Fruit fly (Drosophila melanogaster) whole organism, prepupa: Measurements from ENCODE around the gene CG13643.

Experiments used
- Blimp-1 ChIP-seq: fragments of 200-800 bp; sonication (Bioruptor generic); optimal IDR thresholded peaks from 3 replicates; lab custom pipeline; 2017; ENCODE audit warnings: missing biosample characterization, missing genetic modification characterization, mild to moderate bottlenecking, moderate library complexity, missing genetic modification reagents
- CG10631 ChIP-seq: fragments of 200-800 bp; sonication (Bioruptor generic); optimal IDR thresholded peaks from 2 replicates; lab custom pipeline; 2016; ENCODE audit warnings: missing biosample characterization, missing genetic modification characterization
- CG10669 ChIP-seq: fragments of 200-800 bp; sonication (Bioruptor generic); optimal IDR thresholded peaks from 3 replicates; lab custom pipeline; 2018; ENCODE audit warnings: missing biosample characterization, mild to moderate bottlenecking, missing genetic modification characterization, moderate library complexity
- CG15336 ChIP-seq: fragments of 200-800 bp; sonication (Bioruptor generic); IDR thresholded peaks from 2 replicates; pipeline ENCODE4 v1.3.6; 2022; ENCODE audit warnings: missing biosample characterization, missing genetic modification characterization
- CG16779 ChIP-seq: fragments of 200-800 bp; sonication (Bioruptor generic); optimal IDR thresholded peaks from 3 replicates; lab custom pipeline; 2017; ENCODE audit warnings: missing biosample characterization, mild to moderate bottlenecking, missing genetic modification characterization
- CG32006 ChIP-seq: fragments of 200-800 bp; sonication (Bioruptor generic); optimal IDR thresholded peaks from 3 replicates; lab custom pipeline; 2017; ENCODE audit warnings: missing biosample characterization, mild to moderate bottlenecking, missing genetic modification characterization
- CG3919 ChIP-seq: fragments of 200-800 bp; sonication (Bioruptor generic); optimal IDR thresholded peaks from 3 replicates; lab custom pipeline; 2016; ENCODE audit warnings: missing biosample characterization, missing genetic modification characterization
- CG4318 ChIP-seq: fragments of 200-800 bp; sonication (Bioruptor generic); optimal IDR thresholded peaks from 3 replicates; lab custom pipeline; 2017; ENCODE audit warnings: missing biosample characterization, mild to moderate bottlenecking, missing genetic modification characterization
- CG6163 ChIP-seq: fragments of 200-800 bp; sonication (Bioruptor generic); IDR thresholded peaks from 3 replicates; pipeline ENCODE4 v1.3.6; 2022; ENCODE audit warnings: missing biosample characterization, missing genetic modification characterization
- CG6276 ChIP-seq: fragments of 200-800 bp; sonication (Bioruptor generic); optimal IDR thresholded peaks from 2 replicates; lab custom pipeline; 2017; ENCODE audit warnings: missing biosample characterization, mild to moderate bottlenecking, missing genetic modification characterization
- CG6792 ChIP-seq: fragments of 200-800 bp; sonication (Bioruptor generic); optimal IDR thresholded peaks from 3 replicates; lab custom pipeline; 2016; ENCODE audit warnings: missing biosample characterization, missing genetic modification characterization
- CG6854 ChIP-seq: fragments of 200-800 bp; sonication (Bioruptor generic); optimal IDR thresholded peaks from 2 replicates; lab custom pipeline; 2017; ENCODE audit warnings: missing biosample characterization, mild to moderate bottlenecking, missing genetic modification characterization
- CG7368 ChIP-seq: fragments of 200-800 bp; sonication (Bioruptor generic); optimal IDR thresholded peaks from 3 replicates; lab custom pipeline; 2016; ENCODE audit warnings: missing biosample characterization, missing genetic modification characterization
- CG8119 ChIP-seq: fragments of 200-800 bp; sonication (Bioruptor generic); IDR thresholded peaks from 3 replicates; pipeline ENCODE4 v1.3.6; 2022; ENCODE audit warnings: missing biosample characterization, missing genetic modification characterization
- CG8632 ChIP-seq: fragments of 200-800 bp; sonication (Bioruptor generic); optimal IDR thresholded peaks from 3 replicates; lab custom pipeline; 2016; ENCODE audit warnings: missing biosample characterization, missing genetic modification characterization
- Eip75B ChIP-seq: fragments of 200-800 bp; sonication (Bioruptor generic); optimal IDR thresholded peaks from 3 replicates; lab custom pipeline; 2016; ENCODE audit warnings: missing biosample characterization, missing genetic modification characterization
- Eip78C ChIP-seq: fragments of 200-800 bp; sonication (Bioruptor generic); peaks from one replicate; lab custom pipeline; 2016; ENCODE audit warnings: missing biosample characterization, missing genetic modification characterization
- Ets96B ChIP-seq: fragments of 200-800 bp; optimal IDR thresholded peaks from 2 replicates; lab custom pipeline; 2019; ENCODE audit warnings: missing biosample characterization, mild to moderate bottlenecking, missing genetic modification characterization, moderate library complexity
- Gug ChIP-seq: fragments of 200-800 bp; sonication (Bioruptor generic); IDR thresholded peaks from 2 replicates; pipeline ENCODE4 v1.3.6; 2022; ENCODE audit warnings: missing biosample characterization, missing genetic modification characterization
- Hr38 ChIP-seq: sonication (Bioruptor generic); optimal IDR thresholded peaks from 2 replicates; lab custom pipeline; 2016; ENCODE audit warnings: missing biosample characterization, missing genetic modification characterization
- Hr39 ChIP-seq: fragments of 200-800 bp; sonication (Bioruptor generic); optimal IDR thresholded peaks from 2 replicates; lab custom pipeline; 2016; ENCODE audit warnings: missing biosample characterization, missing genetic modification characterization
- Hr4 ChIP-seq: fragments of 200-800 bp; sonication (Bioruptor generic); optimal IDR thresholded peaks from 3 replicates; lab custom pipeline; 2016; ENCODE audit warnings: missing biosample characterization, missing genetic modification characterization
- Lpt ChIP-seq: fragments of 200-800 bp; sonication (Bioruptor generic); optimal IDR thresholded peaks from 3 replicates; lab custom pipeline; 2016; ENCODE audit warnings: missing biosample characterization, missing genetic modification characterization
- Met ChIP-seq: fragments of 200-800 bp; sonication (Bioruptor generic); optimal IDR thresholded peaks from 3 replicates; lab custom pipeline; 2016; ENCODE audit warnings: missing biosample characterization, missing genetic modification characterization
- OdsH ChIP-seq: fragments of 200-800 bp; sonication (Bioruptor generic); optimal IDR thresholded peaks from 3 replicates; lab custom pipeline; 2016; ENCODE audit warnings: missing biosample characterization, missing genetic modification characterization
- Smox ChIP-seq: fragments of 200-800 bp; sonication (Bioruptor generic); optimal IDR thresholded peaks from 3 replicates; lab custom pipeline; 2016; ENCODE audit warnings: missing biosample characterization, missing genetic modification characterization
- Sox102F ChIP-seq: fragments of 200-800 bp; sonication (Bioruptor generic); optimal IDR thresholded peaks from 2 replicates; lab custom pipeline; 2016; ENCODE audit warnings: missing biosample characterization, mild to moderate bottlenecking, missing genetic modification characterization
- achi ChIP-seq: fragments of 200-800 bp; sonication (Bioruptor generic); optimal IDR thresholded peaks from 3 replicates; lab custom pipeline; 2016; ENCODE audit warnings: missing biosample characterization, missing genetic modification characterization
- dac ChIP-seq: fragments of 200-800 bp; sonication (Bioruptor generic); optimal IDR thresholded peaks from 2 replicates; lab custom pipeline; 2017; ENCODE audit warnings: missing biosample characterization, mild to moderate bottlenecking, missing genetic modification characterization
- dsx ChIP-seq: fragments of 200-800 bp; optimal IDR thresholded peaks from 3 replicates; lab custom pipeline; 2019; ENCODE audit warnings: missing biosample characterization, mild to moderate bottlenecking, missing genetic modification characterization, moderate library complexity; ENCODE audit not compliant: poor library complexity, severe bottlenecking
- eg ChIP-seq: fragments of 200-800 bp; sonication (Bioruptor generic); IDR thresholded peaks from 3 replicates; pipeline ENCODE4 v1.3.6; 2022; ENCODE audit warnings: missing biosample characterization, missing genetic modification characterization
- esn ChIP-seq: fragments of 200-800 bp; sonication (Bioruptor generic); optimal IDR thresholded peaks from 2 replicates; lab custom pipeline; 2016; ENCODE audit warnings: missing biosample characterization, mild to moderate bottlenecking, missing genetic modification characterization, moderate library complexity
- fkh ChIP-seq: fragments of 200-800 bp; sonication (Bioruptor generic); optimal IDR thresholded peaks from 3 replicates; lab custom pipeline; 2017; ENCODE audit warnings: missing biosample characterization, mild to moderate bottlenecking, missing genetic modification characterization, moderate library complexity
- lz ChIP-seq: fragments of 200-800 bp; sonication (Bioruptor generic); optimal IDR thresholded peaks from 3 replicates; lab custom pipeline; 2016; ENCODE audit warnings: missing biosample characterization, missing genetic modification characterization
- net ChIP-seq: fragments of 200-800 bp; sonication (Bioruptor generic); optimal IDR thresholded peaks from 3 replicates; lab custom pipeline; 2016; ENCODE audit warnings: missing biosample characterization, missing genetic modification characterization
- pdm3 ChIP-seq: fragments of 200-800 bp; sonication (Bioruptor generic); optimal IDR thresholded peaks from 3 replicates; lab custom pipeline; 2016; ENCODE audit warnings: missing biosample characterization, missing genetic modification characterization
- salr ChIP-seq, 2 experiments: fragments of 200-800 bp; sonication (Bioruptor generic); optimal IDR thresholded peaks; 3 replicates each; lab custom pipeline; 2016 to 2018; ENCODE audit warnings: missing biosample characterization in 2 of 2, missing genetic modification characterization in 2 of 2, mild to moderate bottlenecking in 1 of 2
- ss ChIP-seq, 2 experiments: fragments of 200-800 bp; sonication (Bioruptor generic); optimal IDR thresholded peaks; 2 replicates in 1 of 2; 3 replicates in 1 of 2; lab custom pipeline; 2017 to 2018; ENCODE audit warnings: mild to moderate bottlenecking in 2 of 2, missing biosample characterization in 2 of 2, missing genetic modification characterization in 2 of 2, moderate library complexity in 1 of 2
- svp ChIP-seq: fragments of 200-800 bp; sonication (Bioruptor generic); peaks from one replicate; lab custom pipeline; 2016; ENCODE audit warnings: missing biosample characterization, missing genetic modification characterization
- topi ChIP-seq: fragments of 200-800 bp; sonication (Bioruptor generic); optimal IDR thresholded peaks from 3 replicates; lab custom pipeline; 2016; ENCODE audit warnings: missing biosample characterization, missing genetic modification characterization
- vri ChIP-seq: fragments of 200-800 bp; sonication (Bioruptor generic); optimal IDR thresholded peaks from 3 replicates; lab custom pipeline; 2016; ENCODE audit warnings: missing biosample characterization, mild to moderate bottlenecking, missing genetic modification characterization

CG13643 gene

DNA sequence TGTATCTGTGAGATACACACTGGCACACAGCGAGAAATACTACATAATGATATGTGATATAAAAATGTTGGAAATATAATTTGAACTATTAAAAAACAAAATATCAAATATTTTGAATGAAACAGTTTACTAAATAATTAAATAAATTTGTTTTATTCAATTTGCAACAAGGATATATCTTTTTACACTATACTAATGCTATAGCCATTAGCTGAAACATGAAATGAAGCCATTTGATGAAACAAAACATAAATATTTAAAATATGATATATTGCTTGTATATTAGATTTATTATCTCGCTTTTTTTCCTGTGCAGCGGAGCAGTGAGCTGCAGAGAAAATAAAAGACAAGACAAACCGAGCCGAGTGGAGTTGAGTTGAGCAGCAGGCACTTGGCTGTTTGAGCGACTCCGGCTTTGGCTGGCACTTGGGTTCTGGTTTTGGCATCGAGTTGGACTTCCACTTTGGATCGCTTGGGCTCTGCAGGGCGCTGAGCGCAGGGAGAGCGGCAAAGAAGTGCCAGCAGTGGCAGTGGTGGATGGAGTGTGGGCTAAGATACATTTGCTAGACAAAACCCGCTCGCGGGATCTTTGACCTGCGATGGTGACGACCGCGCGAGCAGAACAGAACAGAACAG, 12.4 kb downstream of the CG13643 start (continued):
- TF ChIP-seq ss (GFP tag; optimal IDR thresholded peaks at IDR 0.05; lab: Kevin White, UChicago) (peak; percentile 84 to 86), CG10631 (peak; percentile 88), Sox102F (GFP tag; lab: Kevin White, UChicago) (peak; percentile 63), CG7368 (GFP tag; lab: Kevin White, UChicago) (peak; percentile 78), CG8632 (peak; percentile 79), CG6163 (GFP tag; lab: Robert Waterston, UW) (peak; percentile 81; the same call in 2 of the 3 replicates), dac (GFP tag; lab: Kevin White, UChicago) (peak; percentile 62), Smox (GFP tag; lab: Kevin White, UChicago) (peak; percentile 77), fkh (GFP tag; lab: Kevin White, UChicago) (peak; percentile 64), Eip75B (GFP tag; lab: Kevin White, UChicago) (peak; percentile 53), topi (peak; percentile 72), Gug (GFP tag; lab: Robert Waterston, UW) (peak; percentile 76), CG10669 (GFP tag; lab: Kevin White, UChicago) (peak; percentile 81), CG6854 (GFP tag; lab: Kevin White, UChicago) (peak; percentile 76), Lpt (GFP tag; lab: Kevin White, UChicago) (peak; percentile 94), CG32006 (GFP tag; lab: Kevin White, UChicago) (peak; percentile 90), CG16779 (peak; percentile 81), CG6792 (GFP tag; lab: Kevin White, UChicago) (peak; percentile 80), esn (GFP tag; lab: Kevin White, UChicago) (peak; percentile 88), eg (GFP tag; lab: Robert Waterston, UW) (peak; percentile 84)

DNA sequence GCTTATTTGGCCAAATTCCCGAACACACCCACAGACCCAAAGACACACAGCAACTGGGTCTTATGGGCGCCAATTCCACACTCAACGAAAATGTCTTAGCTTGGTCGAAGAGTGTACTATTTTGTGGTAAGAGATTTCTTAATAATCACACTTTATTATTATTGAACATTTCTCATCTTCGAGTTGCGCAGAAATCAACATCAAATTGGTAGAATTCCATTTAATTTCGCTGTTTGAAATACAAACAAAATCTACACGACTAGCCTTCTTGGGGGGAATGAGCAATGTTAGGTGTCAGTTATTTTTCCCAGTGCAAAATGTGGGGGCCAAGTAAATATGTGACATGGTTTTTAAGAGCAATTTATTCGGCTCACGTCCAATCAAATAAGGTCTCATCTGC, 14.9 kb downstream of the CG13643 start:
- TF ChIP-seq Met (GFP tag; lab: Kevin White, UChicago): no peak
- no peak for TF ChIP-seq net (GFP tag; lab: Kevin White, UChicago)
- TF ChIP-seq lz (GFP tag; lab: Kevin White, UChicago): peak; percentile 5
- peak; percentile 37 for TF ChIP-seq svp (GFP tag; lab: Kevin White, UChicago)
- peak; percentile 38 for TF ChIP-seq pdm3 (GFP tag; lab: Kevin White, UChicago)
- TF ChIP-seq Hr39: peak; percentile 6
- TF ChIP-seq Blimp-1 (GFP tag; lab: Kevin White, UChicago): no peak
- TF ChIP-seq CG6276 (GFP tag; lab: Kevin White, UChicago): peak; percentile 38
- TF ChIP-seq OdsH (GFP tag; lab: Kevin White, UChicago): peak; percentile 35
- peak; percentile 59 for TF ChIP-seq Hr4
- peak; percentile 69 for TF ChIP-seq Eip78C (GFP tag; lab: Kevin White, UChicago)
- peak; percentile 55; the same call in 2 of the 3 replicates for TF ChIP-seq CG8119
- 0 out of 3 replicates have a peak, but pooled peaks have one; percentile 16 for TF ChIP-seq CG6163 (GFP tag; lab: Robert Waterston, UW)
- TF ChIP-seq CG6854 (GFP tag; lab: Kevin White, UChicago): no peak
- peak; percentile 37 for TF ChIP-seq dac (GFP tag; lab: Kevin White, UChicago)
- no peak for TF ChIP-seq vri (GFP tag; lab: Kevin White, UChicago)
- TF ChIP-seq CG4318 (GFP tag; lab: Kevin White, UChicago): peak; percentile 47
- TF ChIP-seq CG3919 (GFP tag; lab: Kevin White, UChicago): no peak
- peak; percentile 14 for TF ChIP-seq CG6792 (GFP tag; lab: Kevin White, UChicago)
- peak; percentile 29; the same call in 1 of the 3 replicates for TF ChIP-seq eg (GFP tag; lab: Robert Waterston, UW)
- TF ChIP-seq CG32006 (GFP tag; lab: Kevin White, UChicago): peak; percentile 71
- TF ChIP-seq CG15336 (GFP tag; lab: Robert Waterston, UW): peak; percentile 67
- peak; percentile 5 for TF ChIP-seq achi (GFP tag; lab: Kevin White, UChicago)
- TF ChIP-seq, all 60 proteins: peak for 17

DNA sequence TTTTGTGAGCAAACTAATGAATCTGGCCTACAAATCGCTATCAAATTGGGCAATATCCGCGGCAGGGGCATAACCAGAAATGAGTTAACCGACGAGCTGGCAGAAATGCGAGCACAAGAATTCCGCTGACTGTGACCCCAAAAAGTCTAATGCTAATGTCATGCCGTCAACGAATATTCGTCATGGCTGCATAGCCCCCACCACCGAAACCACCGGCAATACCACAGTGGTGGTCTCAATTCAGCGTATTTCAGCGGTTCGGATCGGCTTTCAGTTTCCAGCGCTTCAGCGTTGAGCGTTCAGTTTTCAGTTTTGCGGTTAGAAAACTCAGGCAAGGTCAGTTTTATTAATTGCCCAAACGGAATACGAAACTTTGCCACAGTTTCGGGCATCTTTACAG, 15.6 kb downstream of the CG13643 start:
- TF ChIP-seq dsx (GFP tag; lab: Kevin White, UChicago) (no peak), Hr38 (GFP tag; lab: Kevin White, UChicago) (no peak), Ets96B (tag; lab: Kevin White, UChicago) (no peak), salr (GFP tag; optimal IDR thresholded peaks at IDR 0.05; lab: Kevin White, UChicago) (no peak)
